Fruit fly (Drosophila melanogaster): ENCODE data around the gene brwl.

brwl gene

DNA sequence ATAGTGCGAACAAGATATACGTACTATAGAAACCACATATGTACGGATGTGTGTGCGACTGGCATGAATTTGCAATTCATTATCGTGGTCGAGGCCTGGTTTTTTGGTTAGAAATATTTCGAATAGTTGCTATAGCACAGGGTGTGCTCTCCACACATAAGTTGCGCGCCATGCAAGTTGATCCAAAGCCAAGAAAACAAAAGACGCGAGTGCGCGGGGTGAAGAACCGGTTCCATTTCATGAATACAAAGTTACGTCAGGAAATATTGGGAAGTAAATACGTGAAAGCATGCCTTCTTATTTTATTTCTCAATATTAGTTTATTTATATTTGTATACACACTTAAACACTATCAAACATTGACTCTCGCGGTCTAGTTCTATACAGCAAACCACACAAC is 45.2 kb downstream of the brwl start (continued):
- TF ChIP-seq CG4820 (GFP tag; optimal IDR thresholded peaks at IDR 0.05) (no peak), Opbp (GFP tag; IDR thresholded peaks at IDR 0.05; ENCODE audit: partially characterized antibody) (no peak), CG10462 (GFP tag; optimal IDR thresholded peaks at IDR 0.05) (no peak), Fer1 (GFP tag; optimal IDR thresholded peaks at IDR 0.05) (no peak), CG11723 (GFP tag; optimal IDR thresholded peaks at IDR 0.05) (no peak), CG34376 (GFP tag; optimal IDR thresholded peaks at IDR 0.05) (no peak), tll (GFP tag; optimal IDR thresholded peaks at IDR 0.05) (no peak), row (GFP tag; IDR thresholded peaks at IDR 0.05) (peak; percentile 61), CG12299 (tag; optimal IDR thresholded peaks at IDR 0.05) (no peak), sd (tag; optimal IDR thresholded peaks at IDR 0.05) (peak; percentile 98), CG11696 (GFP tag; IDR thresholded peaks at IDR 0.05) (peak; percentile 7; the same call in 1 of the 2 replicates), CG17912 (GFP tag; optimal IDR thresholded peaks at IDR 0.05) (no peak), CG1603 (tag; optimal IDR thresholded peaks at IDR 0.05) (peak; percentile 32), NC2α (GFP tag; optimal IDR thresholded peaks at IDR 0.05) (no peak), Blimp-1 (GFP tag; optimal IDR thresholded peaks at IDR 0.05) (peak; percentile 45), unc-4 (GFP tag; IDR thresholded peaks at IDR 0.05; ENCODE audit: partially characterized antibody) (no peak), CG8478 (optimal IDR thresholded peaks at IDR 0.05) (no peak), vfl (GFP tag; optimal IDR thresholded peaks at IDR 0.05) (no peak), Vsx1 (GFP tag; optimal IDR thresholded peaks at IDR 0.05) (no peak), CG2889 (GFP tag; IDR thresholded peaks at IDR 0.05) (no peak), Hey (tag; optimal IDR thresholded peaks at IDR 0.05) (no peak), CG8089 (GFP tag; optimal IDR thresholded peaks at IDR 0.05) (no peak), gfzf (GFP tag; optimal IDR thresholded peaks at IDR 0.05) (no peak), CTCF (GFP tag; optimal IDR thresholded peaks at IDR 0.05) (no peak), ind (GFP tag; optimal IDR thresholded peaks at IDR 0.05) (no peak), YL-1 (GFP tag; optimal IDR thresholded peaks at IDR 0.05) (no peak), Rfx (GFP tag; IDR thresholded peaks at IDR 0.05) (peak; percentile 58), CG4617 (GFP tag; optimal IDR thresholded peaks at IDR 0.05; ENCODE audit: borderline replicate concordance) (no peak), Eip74EF (GFP tag; optimal IDR thresholded peaks at IDR 0.05) (no peak), corto (GFP tag; optimal IDR thresholded peaks at IDR 0.05) (no peak), mirr (GFP tag; optimal IDR thresholded peaks at IDR 0.05) (peak; percentile 40), zf30C (GFP tag; optimal IDR thresholded peaks at IDR 0.05) (no peak), CG12769 (tag; optimal IDR thresholded peaks at IDR 0.05) (peak; percentile 56), Max (GFP tag; optimal IDR thresholded peaks at IDR 0.05) (peak; percentile 18), Side (GFP tag; optimal IDR thresholded peaks at IDR 0.05) (no peak), her (GFP tag; optimal IDR thresholded peaks at IDR 0.05) (no peak), gcm2 (GFP tag; optimal IDR thresholded peaks at IDR 0.05) (no peak), onecut (GFP tag; IDR thresholded peaks at IDR 0.05) (0 out of 2 replicates have a peak, but pooled peaks have one; percentile 8), ranshi (GFP tag; IDR thresholded peaks at IDR 0.05) (0 out of 2 replicates have a peak, but pooled peaks have one; percentile 38), CG9215 (GFP tag; IDR thresholded peaks at IDR 0.05) (no peak), CG8765 (GFP tag; IDR thresholded peaks at IDR 0.05) (no peak), CG16779 (GFP tag; IDR thresholded peaks at IDR 0.05) (no peak), chif (GFP tag; optimal IDR thresholded peaks at IDR 0.05) (no peak), CG7357 (GFP tag; IDR thresholded peaks at IDR 0.05) (no peak), zen2 (GFP tag; IDR thresholded peaks at IDR 0.05; ENCODE audit: partially characterized antibody) (no peak), CG4730 (GFP tag; IDR thresholded peaks at IDR 0.05) (no peak), seq (GFP tag; IDR thresholded peaks at IDR 0.05) (0 out of 2 replicates have a peak, but pooled peaks have one; percentile 8), dpn (GFP tag; optimal IDR thresholded peaks at IDR 0.05) (no peak), CG12219 (GFP tag; optimal IDR thresholded peaks at IDR 0.05) (no peak), CG17568 (GFP tag; optimal IDR thresholded peaks at IDR 0.05) (no peak), fd102C (GFP tag; optimal IDR thresholded peaks at IDR 0.05) (no peak), CG10274 (GFP tag; optimal IDR thresholded peaks at IDR 0.05) (no peak)
